Fruit fly (Drosophila melanogaster): ENCODE measurements around the gene CG5292.

Gene CG5292

DNA sequence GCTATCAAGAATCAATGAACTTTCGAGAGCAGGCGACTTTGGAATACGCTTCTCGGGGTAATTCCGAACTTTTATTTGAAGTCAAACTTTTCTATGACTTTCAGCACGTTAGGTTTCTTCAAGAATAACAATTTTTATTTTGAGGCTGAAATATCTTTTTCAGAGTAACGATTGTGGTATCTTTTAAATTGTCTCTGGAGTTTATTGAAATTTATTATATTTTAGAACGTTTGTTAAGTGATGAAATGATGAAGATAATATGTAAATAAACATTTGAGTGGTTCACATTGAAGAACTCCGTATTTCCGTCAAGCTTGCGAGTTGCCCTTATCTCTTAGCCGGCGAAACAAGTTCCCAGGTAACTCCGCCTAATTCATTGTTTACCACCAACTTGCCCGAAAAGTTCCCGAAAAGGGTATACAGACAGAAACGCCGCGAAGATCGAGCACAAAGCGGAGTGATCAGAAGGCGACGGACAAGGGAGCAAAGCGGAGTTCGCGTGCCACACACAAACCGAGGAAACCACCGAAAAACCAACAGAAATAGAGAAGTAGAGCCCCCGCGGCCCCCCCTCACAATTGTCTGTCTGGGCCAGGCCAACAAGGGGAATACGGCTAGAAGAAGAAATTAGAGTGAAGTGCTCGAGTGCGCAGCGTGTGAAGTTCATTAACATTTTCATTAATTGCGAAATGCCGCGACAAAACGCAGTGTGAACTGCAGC lies 33.9 kb upstream of the CG5292 start:
- TF ChIP-seq sage (GFP tag; optimal IDR thresholded peaks at IDR 0.05) (peak; percentile 8), Dfd (GFP tag; optimal IDR thresholded peaks at IDR 0.05) (no peak), Vsx2 (GFP tag; optimal IDR thresholded peaks at IDR 0.05; ENCODE audit: partially characterized antibody) (no peak), pan (optimal IDR thresholded peaks at IDR 0.05) (no peak), fru (GFP tag; optimal IDR thresholded peaks at IDR 0.05) (peak; percentile 64), Sp1 (GFP tag; optimal IDR thresholded peaks at IDR 0.05) (peak; percentile 72), dl (GFP tag; optimal IDR thresholded peaks at IDR 0.05; ENCODE audit: insufficient read depth in 1 of 2, partially characterized antibody in 2 of 2) (no peak), dsf (GFP tag; optimal IDR thresholded peaks at IDR 0.05; ENCODE audit: borderline replicate concordance) (no peak), Hr78 (GFP tag; optimal IDR thresholded peaks at IDR 0.05) (no peak), Abd-B (GFP tag; optimal IDR thresholded peaks at IDR 0.05) (no peak), Rel (GFP tag; optimal IDR thresholded peaks at IDR 0.05) (no peak), Rel (tag; optimal IDR thresholded peaks at IDR 0.05) (peak; percentile 2), OdsH (GFP tag; optimal IDR thresholded peaks at IDR 0.05) (peak; percentile 71), Hr83 (GFP tag; optimal IDR thresholded peaks at IDR 0.05; ENCODE audit: poor library complexity, severe bottlenecking) (no peak), sv (GFP tag; optimal IDR thresholded peaks at IDR 0.05) (no peak), Dif (GFP tag; optimal IDR thresholded peaks at IDR 0.05; ENCODE audit: partially characterized antibody) (no peak), woc (GFP tag; optimal IDR thresholded peaks at IDR 0.05) (peak; percentile 79), Myc (optimal IDR thresholded peaks at IDR 0.05) (no peak), brk (GFP tag; optimal IDR thresholded peaks at IDR 0.05) (no peak), Mio (GFP tag; optimal IDR thresholded peaks at IDR 0.05) (no peak), rgr (GFP tag; optimal IDR thresholded peaks at IDR 0.05) (peak; percentile 52), Jra (GFP tag; optimal IDR thresholded peaks at IDR 0.05) (no peak), h (GFP tag; optimal IDR thresholded peaks at IDR 0.05) (peak; percentile 79), CG9705 (GFP tag; optimal IDR thresholded peaks at IDR 0.05) (no peak), br (GFP tag; optimal IDR thresholded peaks at IDR 0.05) (peak; percentile 55), CG32264 (GFP tag; optimal IDR thresholded peaks at IDR 0.05) (no peak), dmrt93B (GFP tag; optimal IDR thresholded peaks at IDR 0.05) (peak; percentile 40), psq (GFP tag; optimal IDR thresholded peaks at IDR 0.05) (peak; percentile 84), Hnf4 (GFP tag; optimal IDR thresholded peaks at IDR 0.05) (peak; percentile 22), ey (GFP tag; optimal IDR thresholded peaks at IDR 0.05) (peak; percentile 65), N (GFP tag; optimal IDR thresholded peaks at IDR 0.05) (no peak), usp (GFP tag; optimal IDR thresholded peaks at IDR 0.05) (no peak), jim (GFP tag; optimal IDR thresholded peaks at IDR 0.05) (no peak), HLH106 (tag; optimal IDR thresholded peaks at IDR 0.05) (peak; percentile 77), tai (GFP tag; optimal IDR thresholded peaks at IDR 0.05) (no peak), CrebA (GFP tag; optimal IDR thresholded peaks at IDR 0.05; ENCODE audit: borderline replicate concordance) (no peak), foxo (GFP tag; optimal IDR thresholded peaks at IDR 0.05) (peak in 1 of 2 experiments; percentile 57), GATAd (GFP tag; optimal IDR thresholded peaks at IDR 0.05) (no peak), lola (GFP tag; optimal IDR thresholded peaks at IDR 0.05) (no peak)

DNA sequence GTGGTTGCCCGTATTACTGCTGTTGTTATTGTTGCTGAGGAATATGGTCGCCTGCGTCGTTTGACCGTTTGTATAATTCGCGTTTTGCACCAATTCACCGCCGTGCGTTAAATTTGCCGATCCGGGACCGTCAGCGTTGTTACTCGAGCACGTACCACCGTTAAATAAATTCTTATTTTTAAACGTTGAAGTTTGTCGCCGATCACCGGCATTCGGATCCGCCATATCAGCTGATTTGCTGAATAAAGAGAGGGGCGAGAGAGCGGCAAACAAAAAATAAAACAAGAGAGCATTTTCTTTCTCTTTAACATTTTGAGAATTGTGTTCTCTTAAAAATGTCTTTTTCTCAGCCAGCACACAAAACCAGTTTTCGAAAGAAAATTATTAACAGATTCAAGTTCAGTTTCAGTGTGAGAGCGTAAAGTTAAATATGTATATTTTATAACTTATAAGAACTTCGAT lies 32.7 kb upstream of the CG5292 start:
- peak; percentile 45 for TF ChIP-seq Hr83 (GFP tag; optimal IDR thresholded peaks at IDR 0.05; ENCODE audit: poor library complexity, severe bottlenecking)
- no peak for TF ChIP-seq OdsH (GFP tag; optimal IDR thresholded peaks at IDR 0.05)
- peak; percentile 45 for TF ChIP-seq lola (GFP tag; optimal IDR thresholded peaks at IDR 0.05)
- TF ChIP-seq CG32264 (GFP tag; optimal IDR thresholded peaks at IDR 0.05) = peak; percentile 15
- TF ChIP-seq sage (GFP tag; optimal IDR thresholded peaks at IDR 0.05) = peak; percentile 73
- TF ChIP-seq foxo (GFP tag; optimal IDR thresholded peaks at IDR 0.05) = peak in 1 of 2 experiments; percentile 32
- TF ChIP-seq Sp1 (GFP tag; optimal IDR thresholded peaks at IDR 0.05) = peak; percentile 39
- TF ChIP-seq ey (GFP tag; optimal IDR thresholded peaks at IDR 0.05) = no peak
- no peak for TF ChIP-seq Hr78 (GFP tag; optimal IDR thresholded peaks at IDR 0.05)
- TF ChIP-seq Rel (GFP tag; optimal IDR thresholded peaks at IDR 0.05) = no peak
- peak; percentile 22 for TF ChIP-seq Rel (tag; optimal IDR thresholded peaks at IDR 0.05)
- TF ChIP-seq br (GFP tag; optimal IDR thresholded peaks at IDR 0.05) = peak; percentile 12
- peak; percentile 38 for TF ChIP-seq brk (GFP tag; optimal IDR thresholded peaks at IDR 0.05)
- TF ChIP-seq dl (GFP tag; optimal IDR thresholded peaks at IDR 0.05; ENCODE audit: insufficient read depth in 1 of 2, partially characterized antibody in 2 of 2) = peak; percentile 29 to 60
- peak; percentile 59 for TF ChIP-seq Dif (GFP tag; optimal IDR thresholded peaks at IDR 0.05; ENCODE audit: partially characterized antibody)
- peak; percentile 74 for TF ChIP-seq CrebA (GFP tag; optimal IDR thresholded peaks at IDR 0.05; ENCODE audit: borderline replicate concordance)
